Fruit fly (Drosophila melanogaster) Kc167 (cell line): ENCODE measurements around the gene wry.

Source experiments
- Myc ChIP-seq: fragments of >200 bp; optimal IDR thresholded peaks from 2 replicates; lab custom pipeline; 2017; ENCODE audit warnings: missing external identifiers
- Sin3A ChIP-seq: fragments of >200 bp; optimal IDR thresholded peaks from 2 replicates; lab custom pipeline; 2018; ENCODE audit warnings: missing external identifiers
- h ChIP-seq: fragments of >200 bp; optimal IDR thresholded peaks from 3 replicates; lab custom pipeline; 2018; ENCODE audit warnings: missing external identifiers
- insv ChIP-seq: fragments of >200 bp; optimal IDR thresholded peaks from 3 replicates; lab custom pipeline; 2018; ENCODE audit warnings: missing external identifiers
- psq ChIP-seq: fragments of >200 bp; optimal IDR thresholded peaks from 2 replicates; lab custom pipeline; 2017; ENCODE audit warnings: missing external identifiers
- ttk ChIP-seq: sonication (Bioruptor generic); optimal IDR thresholded peaks from 2 replicates; lab custom pipeline; 2017; ENCODE audit warnings: missing external identifiers

DNA sequence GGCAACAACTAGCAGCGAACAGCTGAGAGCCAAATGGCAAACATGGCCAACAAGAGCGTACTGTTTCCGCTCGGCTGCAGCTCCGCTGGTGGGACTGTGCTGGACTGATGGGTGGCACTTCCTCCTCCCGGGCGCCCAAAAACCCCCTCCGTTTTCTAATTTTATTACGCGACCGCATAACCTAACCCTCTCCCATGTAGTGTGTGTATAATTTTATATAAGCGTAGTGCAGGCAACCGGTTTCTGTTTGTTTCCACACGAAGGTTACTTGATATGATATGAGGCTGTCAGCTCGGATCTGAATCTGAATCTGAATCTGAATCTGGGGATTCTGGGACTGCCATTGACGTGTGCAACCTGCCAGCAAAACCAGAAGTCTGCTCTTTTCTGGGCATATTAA is 66.6 kb downstream of the wry start:
- TF ChIP-seq ttk (no peak), psq (lab: Kevin White, UChicago) (no peak), Myc (lab: Kevin White, UChicago) (no peak), h (no peak), insv (no peak), Sin3A (lab: Kevin White, UChicago) (no peak)
